Fruit fly (Drosophila melanogaster): Measurements from ENCODE around the gene Ccp84Aa.

Ccp84Aa gene

DNA sequence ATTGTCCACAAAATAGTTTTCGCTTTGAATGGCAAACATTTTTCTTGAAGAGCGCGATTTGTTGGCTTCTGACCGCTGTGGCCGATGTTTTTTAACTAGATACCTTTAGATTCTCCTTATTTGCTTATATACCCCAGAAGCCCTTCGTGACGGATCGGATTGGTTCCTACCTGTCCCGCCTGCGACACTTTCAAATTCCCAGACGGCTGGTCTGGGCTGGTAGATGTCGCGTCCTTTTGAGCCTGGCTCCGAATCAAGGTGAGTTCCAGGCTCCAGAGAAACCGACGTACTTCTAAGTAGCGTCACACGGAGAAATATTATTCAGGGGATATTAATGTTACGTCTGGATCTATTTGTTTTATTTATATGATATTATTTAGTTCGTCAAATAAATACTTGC lies 40.2 kb downstream of the Ccp84Aa start, which contains the start of gene zen2:
Gene zen2 (minus strand): TSS at position 101 of the 400 bp plus-strand sequence.
- TF ChIP-seq fd96Ca (GFP tag; IDR thresholded peaks at IDR 0.05) (no peak), EcR (GFP tag; optimal IDR thresholded peaks at IDR 0.05) (no peak), CG4496 (GFP tag; IDR thresholded peaks at IDR 0.05) (no peak), Pif1A (GFP tag; optimal IDR thresholded peaks at IDR 0.05) (no peak), D1 (tag; optimal IDR thresholded peaks at IDR 0.05) (no peak), CG15710 (tag; optimal IDR thresholded peaks at IDR 0.05) (no peak), CG8159 (tag; optimal IDR thresholded peaks at IDR 0.05) (no peak), CG32121 (GFP tag; IDR thresholded peaks at IDR 0.05) (no peak), CG12605 (GFP tag; IDR thresholded peaks at IDR 0.05) (no peak), rn (GFP tag; IDR thresholded peaks at IDR 0.05) (no peak), CG13204 (GFP tag; optimal IDR thresholded peaks at IDR 0.05) (no peak), CG34367 (tag; optimal IDR thresholded peaks at IDR 0.05) (no peak), CG10348 (GFP tag; IDR thresholded peaks at IDR 0.05) (no peak), CG14655 (GFP tag; optimal IDR thresholded peaks at IDR 0.05) (no peak), CG8301 (tag; optimal IDR thresholded peaks at IDR 0.05) (no peak), Snoo (tag; optimal IDR thresholded peaks at IDR 0.05) (no peak), CG9948 (tag; optimal IDR thresholded peaks at IDR 0.05) (no peak), Pif1B (GFP tag; optimal IDR thresholded peaks at IDR 0.05) (no peak), CG17806 (tag; optimal IDR thresholded peaks at IDR 0.05) (no peak), Ets98B (GFP tag; IDR thresholded peaks at IDR 0.05) (no peak)

DNA sequence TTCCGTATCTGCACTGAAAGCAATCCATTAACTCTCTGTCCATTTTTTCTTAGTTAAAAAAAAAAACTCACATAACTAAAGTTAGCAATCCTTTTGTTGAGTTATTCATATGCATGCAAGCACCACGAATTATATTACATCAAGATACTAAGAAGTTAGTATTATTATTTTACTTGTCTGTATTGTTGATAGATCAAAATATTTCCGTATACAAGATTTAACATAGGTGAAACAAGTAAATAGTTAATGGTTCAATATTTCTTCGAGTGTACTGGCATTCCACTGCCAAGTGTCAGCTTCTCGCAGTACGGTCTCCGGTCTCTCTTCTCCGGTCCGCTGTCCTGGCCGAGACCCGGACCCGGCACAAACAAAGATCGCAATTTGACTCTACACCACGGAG lies 42.3 kb downstream of the Ccp84Aa start:
- TF ChIP-seq CG9948 (tag; optimal IDR thresholded peaks at IDR 0.05) (no peak), EcR (GFP tag; optimal IDR thresholded peaks at IDR 0.05) (no peak), CG13204 (GFP tag; optimal IDR thresholded peaks at IDR 0.05) (no peak), Pif1B (GFP tag; optimal IDR thresholded peaks at IDR 0.05) (no peak), CG4496 (GFP tag; IDR thresholded peaks at IDR 0.05) (no peak)

DNA sequence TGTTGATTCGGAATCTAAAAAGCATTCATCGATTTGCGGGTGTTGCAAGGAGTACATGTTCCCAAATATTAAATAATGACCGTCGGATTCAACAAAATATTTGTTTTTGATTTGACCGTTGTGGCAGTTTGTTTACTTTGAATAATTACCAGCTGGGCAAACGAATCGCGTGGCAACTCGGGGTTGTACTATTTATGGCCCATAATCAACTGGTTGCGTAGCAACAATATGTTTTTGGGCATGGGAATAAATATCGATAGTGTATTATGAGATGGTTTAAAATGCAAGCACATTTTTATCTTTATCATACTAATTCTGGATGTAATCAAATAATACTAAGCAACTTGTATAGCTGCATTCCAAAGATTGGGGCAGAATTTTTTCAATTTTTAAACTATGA lies 44.0 kb downstream of the Ccp84Aa start, which contains the start of gene CG34297:
Gene CG34297 (minus strand): TSS at position 101 of the 400 bp plus-strand sequence.
- TF ChIP-seq gl (tag; optimal IDR thresholded peaks at IDR 0.05) = no peak
- TF ChIP-seq fd96Ca (GFP tag; IDR thresholded peaks at IDR 0.05) = no peak
- TF ChIP-seq CG14655 (GFP tag; optimal IDR thresholded peaks at IDR 0.05) = no peak
- no peak for TF ChIP-seq CG8301 (tag; optimal IDR thresholded peaks at IDR 0.05)
- TF ChIP-seq CG34367 (tag; optimal IDR thresholded peaks at IDR 0.05) = no peak
- TF ChIP-seq Pif1B (GFP tag; optimal IDR thresholded peaks at IDR 0.05) = no peak
- TF ChIP-seq D1 (tag; optimal IDR thresholded peaks at IDR 0.05) = no peak
- no peak for TF ChIP-seq CG17806 (tag; optimal IDR thresholded peaks at IDR 0.05)
- TF ChIP-seq Pif1A (GFP tag; optimal IDR thresholded peaks at IDR 0.05) = no peak
- TF ChIP-seq Ets98B (GFP tag; IDR thresholded peaks at IDR 0.05) = no peak
- no peak for TF ChIP-seq CG32121 (GFP tag; IDR thresholded peaks at IDR 0.05)
- no peak for TF ChIP-seq CG8159 (tag; optimal IDR thresholded peaks at IDR 0.05)
- TF ChIP-seq rn (GFP tag; IDR thresholded peaks at IDR 0.05) = no peak
- no peak for TF ChIP-seq CG15710 (tag; optimal IDR thresholded peaks at IDR 0.05)
- TF ChIP-seq CG4496 (GFP tag; IDR thresholded peaks at IDR 0.05) = no peak
- no peak for TF ChIP-seq Snoo (tag; optimal IDR thresholded peaks at IDR 0.05)
- no peak for TF ChIP-seq CG10348 (GFP tag; IDR thresholded peaks at IDR 0.05)
- no peak for TF ChIP-seq CG9948 (tag; optimal IDR thresholded peaks at IDR 0.05)

DNA sequence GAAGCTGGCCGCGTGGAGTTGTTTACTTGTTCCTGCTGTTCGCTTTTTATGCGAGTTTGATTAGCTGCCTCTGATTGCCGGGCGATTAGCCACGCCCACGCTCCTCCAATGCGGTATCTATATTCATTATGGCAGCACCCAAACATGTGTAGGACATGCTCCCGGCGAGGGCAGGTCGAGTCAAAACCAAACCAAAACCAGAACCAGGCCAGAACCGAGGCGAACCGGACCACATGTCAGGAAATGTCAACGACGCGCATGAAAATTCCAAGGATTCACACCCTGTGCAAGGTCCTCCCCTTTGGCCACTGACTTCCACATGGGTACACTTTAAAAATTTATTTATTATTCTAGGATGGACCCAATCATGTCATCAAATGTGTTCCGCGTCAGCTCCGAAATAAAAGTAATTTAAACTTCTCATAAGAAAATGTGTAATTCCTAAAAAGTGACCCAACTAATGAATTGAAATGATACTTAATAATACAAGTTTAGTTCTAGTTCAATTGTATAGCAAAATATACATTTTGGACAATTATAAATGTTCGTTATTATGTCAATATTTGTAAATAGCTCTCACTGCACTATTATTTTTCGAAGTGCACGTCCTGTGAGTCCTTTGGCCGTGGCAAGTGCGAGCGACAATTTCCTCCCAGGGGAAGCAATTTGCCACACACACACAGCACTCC lies 47.7 kb downstream of the Ccp84Aa start:
- TF ChIP-seq CG15710 (tag; optimal IDR thresholded peaks at IDR 0.05) = no peak
- TF ChIP-seq CG8301 (tag; optimal IDR thresholded peaks at IDR 0.05) = no peak
- TF ChIP-seq CG13204 (GFP tag; optimal IDR thresholded peaks at IDR 0.05) = no peak
- TF ChIP-seq CG12605 (GFP tag; IDR thresholded peaks at IDR 0.05) = no peak
- no peak for TF ChIP-seq Ets98B (GFP tag; IDR thresholded peaks at IDR 0.05)
- no peak for TF ChIP-seq Pif1B (GFP tag; optimal IDR thresholded peaks at IDR 0.05)
- no peak for TF ChIP-seq EcR (GFP tag; optimal IDR thresholded peaks at IDR 0.05)
- TF ChIP-seq CG34367 (tag; optimal IDR thresholded peaks at IDR 0.05) = no peak
